Worm (Caenorhabditis elegans) whole organism, late embryonic: ENCODE data around the gene ttr-10.
"Not testable (repeated sequence)": the region's sequence is repeated elsewhere in the genome, so short reads cannot be mapped to it uniquely, and the experiment has no call there.

Experiments used
- C08G9.2 ChIP-seq: sonication (generic microtip); optimal IDR thresholded peaks from 2 replicates; lab custom pipeline; 2016; ENCODE audit warnings: mild to moderate bottlenecking, missing genetic modification characterization, moderate library complexity, missing compliant biosample characterization
- F13H6.1 ChIP-seq: sonication (generic microtip); optimal IDR thresholded peaks from 2 replicates; lab custom pipeline; 2016; ENCODE audit warnings: missing genetic modification characterization, missing compliant biosample characterization
- ahr-1 ChIP-seq: sonication (generic microtip); optimal IDR thresholded peaks from 2 replicates; lab custom pipeline; 2016; ENCODE audit warnings: missing genetic modification characterization, missing compliant biosample characterization
- ama-1 ChIP-seq: fragments of 150-350 bp; optimal IDR thresholded peaks from 2 replicates; lab custom pipeline; 2014
- ceh-18 ChIP-seq: sonication (generic microtip); optimal IDR thresholded peaks from 2 replicates; lab custom pipeline; 2016; ENCODE audit warnings: missing genetic modification characterization, missing compliant biosample characterization
- ceh-19 ChIP-seq: fragments of 200-800 bp; sonication (Bioruptor generic); optimal IDR thresholded peaks from 2 replicates; lab custom pipeline; 2018; ENCODE audit warnings: mild to moderate bottlenecking, missing genetic modification characterization, missing compliant biosample characterization
- ceh-2 ChIP-seq: sonication (generic microtip); optimal IDR thresholded peaks from 2 replicates; lab custom pipeline; 2016; ENCODE audit warnings: missing genotype, missing genetic modification characterization, missing compliant biosample characterization
- ceh-30 ChIP-seq: fragments of 150-350 bp; optimal IDR thresholded peaks from 2 replicates; lab custom pipeline; 2014; ENCODE audit warnings: missing biosample characterization, missing genetic modification characterization
- ceh-31 ChIP-seq: sonication (generic microtip); optimal IDR thresholded peaks from 2 replicates; lab custom pipeline; 2016; ENCODE audit warnings: missing genetic modification characterization, missing compliant biosample characterization
- ceh-34 ChIP-seq: sonication (generic microtip); optimal IDR thresholded peaks from 2 replicates; lab custom pipeline; 2016; ENCODE audit warnings: mild to moderate bottlenecking, missing genetic modification characterization, missing compliant biosample characterization
- ceh-45 ChIP-seq: fragments of 200-800 bp; sonication (Bioruptor generic); IDR thresholded peaks from 2 replicates; pipeline ENCODE4 v1.3.6; 2022; ENCODE audit warnings: missing genetic modification reagents, missing genetic modification characterization, missing compliant biosample characterization
- ceh-6 ChIP-seq: fragments of 200-800 bp; sonication (Bioruptor generic); optimal IDR thresholded peaks from 2 replicates; lab custom pipeline; 2018; ENCODE audit warnings: mild to moderate bottlenecking, missing genetic modification characterization, missing compliant biosample characterization
- ceh-9 ChIP-seq: sonication (generic microtip); optimal IDR thresholded peaks from 2 replicates; lab custom pipeline; 2016; ENCODE audit warnings: mild to moderate bottlenecking, missing genetic modification characterization, inconsistent platforms, missing compliant biosample characterization
- che-1 ChIP-seq: sonication (generic microtip); optimal IDR thresholded peaks from 2 replicates; lab custom pipeline; 2016; ENCODE audit warnings: mild to moderate bottlenecking, missing genetic modification characterization, missing compliant biosample characterization
- elt-2 ChIP-seq: sonication (generic microtip); optimal IDR thresholded peaks from 2 replicates; lab custom pipeline; 2016; ENCODE audit warnings: missing genetic modification reagents, missing genetic modification characterization, missing compliant biosample characterization
- elt-4 ChIP-seq: sonication (generic microtip); optimal IDR thresholded peaks from 2 replicates; lab custom pipeline; 2016; ENCODE audit warnings: missing genetic modification characterization, missing compliant biosample characterization
- ets-4 ChIP-seq: sonication (generic microtip); optimal IDR thresholded peaks from 2 replicates; lab custom pipeline; 2016; ENCODE audit warnings: missing genetic modification characterization, missing compliant biosample characterization
- eyg-1 ChIP-seq: sonication (generic microtip); optimal IDR thresholded peaks from 2 replicates; lab custom pipeline; 2016; ENCODE audit warnings: missing genotype, missing genetic modification characterization, missing compliant biosample characterization
- fkh-6 ChIP-seq: sonication (generic microtip); optimal IDR thresholded peaks from 2 replicates; lab custom pipeline; 2016; ENCODE audit warnings: missing genetic modification characterization, missing compliant biosample characterization
- hlh-13 ChIP-seq: fragments of 200-800 bp; sonication (Bioruptor generic); optimal IDR thresholded peaks from 2 replicates; lab custom pipeline; 2018; ENCODE audit warnings: mild to moderate bottlenecking, missing genetic modification characterization, missing compliant biosample characterization
- hlh-15 ChIP-seq: sonication (generic microtip); optimal IDR thresholded peaks from 2 replicates; lab custom pipeline; 2016; ENCODE audit warnings: missing genetic modification characterization, missing compliant biosample characterization
- lim-6 ChIP-seq: sonication (generic microtip); optimal IDR thresholded peaks from 2 replicates; lab custom pipeline; 2016; ENCODE audit warnings: missing genetic modification characterization, missing compliant biosample characterization
- mec-3 ChIP-seq: sonication (generic microtip); optimal IDR thresholded peaks from 2 replicates; lab custom pipeline; 2016; ENCODE audit warnings: borderline replicate concordance, missing genetic modification characterization, missing compliant biosample characterization
- nfya-1 ChIP-seq: sonication (generic microtip); optimal IDR thresholded peaks from 2 replicates; lab custom pipeline; 2017; ENCODE audit warnings: missing genetic modification characterization, mild to moderate bottlenecking, missing compliant biosample characterization, antibody characterized with exemption, moderate library complexity
- nhr-232 ChIP-seq: sonication (generic microtip); optimal IDR thresholded peaks from 2 replicates; lab custom pipeline; 2016; ENCODE audit warnings: missing genetic modification characterization, missing compliant biosample characterization
- npax-4 ChIP-seq: sonication (generic microtip); optimal IDR thresholded peaks from 2 replicates; lab custom pipeline; 2016; ENCODE audit warnings: missing genetic modification characterization, missing compliant biosample characterization
- odd-2 ChIP-seq: sonication (generic microtip); optimal IDR thresholded peaks from 2 replicates; lab custom pipeline; 2017; ENCODE audit warnings: antibody characterized with exemption, mild to moderate bottlenecking, missing genetic modification characterization, missing compliant biosample characterization
- pax-1 ChIP-seq: fragments of 150-350 bp; optimal IDR thresholded peaks from 2 replicates; lab custom pipeline; 2014; ENCODE audit warnings: missing biosample characterization, missing genetic modification characterization
- pha-4 ChIP-seq: fragments of 150-350 bp; optimal IDR thresholded peaks from 2 replicates; lab custom pipeline; 2018; ENCODE audit warnings: missing biosample characterization, missing genetic modification reagents, missing genetic modification characterization
- pqm-1 ChIP-seq: sonication (generic microtip); optimal IDR thresholded peaks from 2 replicates; lab custom pipeline; 2016; ENCODE audit warnings: missing genetic modification characterization, missing compliant biosample characterization
- pros-1 ChIP-seq: fragments of 150-350 bp; optimal IDR thresholded peaks from 2 replicates; lab custom pipeline; 2014; ENCODE audit warnings: missing biosample characterization, missing genetic modification reagents, missing genetic modification characterization
- sdc-2 ChIP-seq: sonication (generic microtip); optimal IDR thresholded peaks from 2 replicates; lab custom pipeline; 2016; ENCODE audit warnings: missing genotype, missing genetic modification characterization, missing compliant biosample characterization
- tbx-2 ChIP-seq: sonication (generic microtip); optimal IDR thresholded peaks from 2 replicates; lab custom pipeline; 2016; ENCODE audit warnings: missing genetic modification characterization, missing compliant biosample characterization
- ttx-3 ChIP-seq: sonication (generic microtip); optimal IDR thresholded peaks from 2 replicates; lab custom pipeline; 2016; ENCODE audit warnings: missing genetic modification reagents, missing genetic modification characterization, missing compliant biosample characterization
- unc-3 ChIP-seq, 2 experiments: fragments of 200-800 bp in 1 of 2; sonication (Bioruptor generic) in 1 of 2; sonication (generic microtip) in 1 of 2; conservative IDR thresholded peaks in 1 of 2; optimal IDR thresholded peaks in 1 of 2; 2 replicates each; pipeline versions ENCODE4 v1.3.6 to Lab custom; 2016 to 2022; ENCODE audit warnings: missing compliant biosample characterization in 2 of 2, missing genetic modification characterization in 2 of 2, missing genetic modification reagents in 1 of 2
- unc-42 ChIP-seq: sonication (generic microtip); optimal IDR thresholded peaks from 2 replicates; lab custom pipeline; 2016; ENCODE audit warnings: missing genotype, missing genetic modification characterization, missing compliant biosample characterization
- ztf-16 ChIP-seq: sonication (generic microtip); optimal IDR thresholded peaks from 2 replicates; lab custom pipeline; 2017; ENCODE audit warnings: missing genetic modification characterization, missing compliant biosample characterization

The ttr-10 gene

DNA sequence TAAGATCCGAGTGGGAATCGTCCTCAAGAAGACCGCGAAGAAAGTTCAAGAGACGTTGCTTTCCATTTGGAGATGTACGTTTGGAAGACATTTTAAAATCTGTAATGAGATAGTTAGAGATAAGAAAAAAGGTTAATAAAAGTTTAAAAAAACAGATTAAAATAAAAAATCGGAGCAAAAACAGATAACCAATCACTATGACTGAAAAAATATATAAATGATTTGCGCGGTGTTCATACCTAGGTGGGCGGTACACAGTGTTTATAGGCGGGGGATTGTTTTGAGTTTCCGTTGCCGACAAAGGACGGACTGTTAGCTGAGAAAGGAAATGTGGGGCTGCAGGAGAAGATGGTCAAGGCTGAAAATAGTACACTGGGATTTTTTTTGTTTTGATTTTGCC, 5.0 kb upstream of the ttr-10 start, which contains the start of gene ets-7:
Gene ets-7, minus strand, starts transcription at position 101 of the 400 bp plus-strand sequence.
- no peak for TF ChIP-seq ceh-19 (GFP tag; lab: Kevin White, UChicago)
- no peak for TF ChIP-seq tbx-2 (tag; lab: Kevin White, UChicago)
- TF ChIP-seq mec-3 (tag; lab: Kevin White, UChicago) = no peak
- TF ChIP-seq nfya-1 = no peak
- no peak for TF ChIP-seq unc-42 (tag; lab: Kevin White, UChicago)
- no peak for TF ChIP-seq ttx-3 (tag; lab: Kevin White, UChicago)
- TF ChIP-seq C08G9.2 (tag; lab: Kevin White, UChicago) = no peak
- no peak for TF ChIP-seq npax-4 (tag; lab: Kevin White, UChicago)
- no peak for TF ChIP-seq pros-1 (tag; lab: Kevin White, UChicago)
- TF ChIP-seq eyg-1 = no peak
- TF ChIP-seq nhr-232 (tag; lab: Kevin White, UChicago) = no peak

DNA sequence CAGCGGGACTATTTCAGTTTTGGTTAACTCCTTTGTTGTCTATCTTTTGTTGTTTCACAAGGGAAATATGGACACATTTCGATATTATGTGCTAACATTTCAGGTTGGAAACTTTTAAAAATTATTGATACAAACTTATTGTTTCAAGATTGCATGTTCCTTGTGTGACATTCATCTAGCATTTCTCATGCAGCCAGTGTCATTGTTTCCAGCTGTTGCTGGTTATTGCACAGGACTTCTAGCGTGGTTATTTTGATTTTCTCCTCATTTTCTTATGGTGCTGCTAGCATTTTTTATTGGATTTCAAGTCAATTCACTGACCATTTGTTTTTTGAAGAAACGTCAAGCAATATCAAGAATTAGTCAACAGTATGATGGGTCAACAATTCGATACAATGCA, 2.2 kb upstream of the ttr-10 start:
- TF ChIP-seq hlh-13 (GFP tag; lab: Kevin White, UChicago) (no peak), ceh-2 (tag; lab: Kevin White, UChicago) (no peak), ceh-31 (tag; lab: Kevin White, UChicago) (no peak), ahr-1 (tag; lab: Kevin White, UChicago) (no peak), tbx-2 (tag; lab: Kevin White, UChicago) (no peak), pros-1 (tag; lab: Kevin White, UChicago) (no peak), pha-4 (tag; lab: Kevin White, UChicago) (no peak)

DNA sequence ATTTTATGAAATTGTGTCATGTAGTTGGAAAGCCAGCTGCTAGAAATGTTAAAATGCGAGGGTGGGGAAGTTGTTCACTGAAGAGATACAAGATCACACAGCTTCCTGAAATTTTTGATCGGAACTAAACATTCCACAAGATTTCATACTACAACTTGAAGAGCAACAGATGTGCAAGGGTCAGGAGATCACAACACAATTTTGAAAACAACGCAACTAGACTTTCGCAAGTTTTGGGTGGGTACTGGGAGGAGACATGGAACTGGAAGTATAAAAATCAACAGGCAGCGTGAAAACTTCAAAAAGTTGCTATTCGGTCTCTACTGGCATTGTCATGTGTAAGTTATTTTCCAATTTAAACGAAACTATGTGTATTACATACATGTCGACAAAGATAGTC, 1.9 kb downstream of the ttr-10 start, which contains the start of gene F19F10.3:
Gene F19F10.3, plus strand, starts transcription at position 301 of the 400 bp plus-strand sequence.
- TF ChIP-seq elt-4 (tag; lab: Kevin White, UChicago) (no peak), pqm-1 (no peak), ttx-3 (tag; lab: Kevin White, UChicago) (no peak), hlh-15 (tag; lab: Kevin White, UChicago) (no peak), ceh-2 (tag; lab: Kevin White, UChicago) (no peak), ama-1 (no peak), ceh-19 (GFP tag; lab: Kevin White, UChicago) (no peak), ztf-16 (tag; lab: Kevin White, UChicago) (no peak), ceh-30 (tag; lab: Kevin White, UChicago) (no peak), ets-4 (no peak), ceh-6 (GFP tag; lab: Kevin White, UChicago) (no peak), ceh-9 (tag; lab: Kevin White, UChicago) (no peak), ahr-1 (tag; lab: Kevin White, UChicago) (no peak), che-1 (no peak), elt-2 (tag; lab: Kevin White, UChicago) (no peak), pax-1 (tag; lab: Kevin White, UChicago) (no peak), npax-4 (tag; lab: Kevin White, UChicago) (no peak), ceh-18 (no peak)

DNA sequence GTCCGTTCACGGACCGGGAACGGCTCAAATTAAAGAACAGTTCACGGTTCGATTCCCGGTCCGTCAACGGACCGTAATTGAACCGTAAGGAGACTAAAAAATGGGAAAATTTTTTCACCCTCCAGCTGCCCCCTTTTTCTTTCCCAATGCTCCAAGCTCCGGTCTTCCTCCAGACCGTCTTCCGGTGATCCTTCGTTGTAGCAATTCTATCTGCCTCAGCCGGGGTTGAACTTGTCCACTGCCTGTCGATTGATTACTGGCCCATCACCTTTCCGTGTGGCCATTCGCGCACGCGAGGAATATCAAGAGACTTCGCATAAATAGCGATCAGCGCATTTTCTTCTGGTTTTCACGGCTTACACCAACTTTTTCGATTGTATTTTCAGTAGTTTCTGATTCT, 5.2 kb downstream of the ttr-10 start:
- 0 out of 2 replicates have a peak, but pooled peaks have one; percentile 25 for TF ChIP-seq unc-3 (GFP tag; conservative IDR thresholded peaks at IDR 0.05; lab: Robert Waterston, UW)
- TF ChIP-seq unc-3 (tag; optimal IDR thresholded peaks at IDR 0.05; lab: Kevin White, UChicago) = not testable (repeated sequence)
- peak; percentile 15 for TF ChIP-seq che-1

DNA sequence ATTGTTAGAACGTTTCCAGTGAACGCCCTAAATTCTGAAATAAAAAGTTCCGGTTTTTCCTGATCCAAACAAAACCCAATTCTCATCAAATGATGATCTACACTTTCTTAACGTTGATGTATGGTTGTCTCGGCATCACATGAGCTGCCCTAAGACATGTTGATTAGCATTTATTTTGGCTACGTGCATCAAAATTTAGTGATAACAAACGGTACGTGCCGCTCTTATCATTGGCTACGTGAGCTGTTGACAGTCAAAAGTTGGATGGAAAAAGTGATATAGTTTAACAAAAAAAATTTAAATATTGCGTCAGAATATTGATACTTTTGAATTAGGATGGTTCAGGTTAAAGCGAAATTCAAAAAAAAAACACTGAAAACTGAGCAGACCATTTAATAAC, 5.7 kb downstream of the ttr-10 start:
- TF ChIP-seq elt-2 (tag; lab: Kevin White, UChicago) = peak; percentile 72
- no peak for TF ChIP-seq odd-2 (tag; lab: Kevin White, UChicago)

DNA sequence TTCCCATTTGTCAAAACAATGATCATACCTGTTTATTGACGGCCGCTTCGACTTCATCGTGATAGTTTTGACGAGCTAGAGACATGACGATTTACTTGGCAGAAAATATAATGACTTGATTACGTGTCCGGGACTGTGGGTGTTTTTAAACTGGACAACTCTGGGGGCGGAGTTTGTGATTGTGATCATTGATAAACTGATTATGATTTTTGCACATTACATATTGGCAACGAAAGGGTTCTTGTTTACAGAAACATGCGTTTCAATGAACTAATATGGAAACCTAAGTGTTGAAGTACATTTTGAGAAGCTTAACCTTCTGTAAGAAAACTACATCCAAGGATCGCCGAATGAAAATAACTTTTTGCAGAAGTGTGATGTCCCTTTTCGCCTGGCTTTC, 6.2 kb downstream of the ttr-10 start, which contains the start of gene ftn-1:
Gene ftn-1, minus strand, starts transcription at position 101 of the 400 bp plus-strand sequence.
- TF ChIP-seq ceh-45 (GFP tag; lab: Robert Waterston, UW) (no peak), ceh-34 (tag; lab: Kevin White, UChicago) (no peak), nhr-232 (tag; lab: Kevin White, UChicago) (no peak), mec-3 (tag; lab: Kevin White, UChicago) (no peak), sdc-2 (no peak), F13H6.1 (tag; lab: Kevin White, UChicago) (no peak), fkh-6 (tag; lab: Kevin White, UChicago) (no peak), lim-6 (no peak), che-1 (no peak), nfya-1 (no peak)
